Worm (Caenorhabditis elegans): Measurements from ENCODE around the gene rad-50.
A peak's percentile ranks its signal among the peaks of the same experiment; 100 is the strongest.

rad-50 gene

ce11 chrV:12244980-12245742 is at the start of gene rad-50, which contains the start of the genes T04H1.13 and slfl-5:
TSS of gene rad-50 (plus strand) at chrV:12245646.
TSS of gene T04H1.13 (minus strand) at chrV:12245030.
TSS of gene slfl-5 (minus strand) at chrV:12245044.
- no peak for TF ChIP-seq nhr-2 (tag; optimal IDR thresholded peaks at IDR 0.05)
- TF ChIP-seq unc-39 (tag; optimal IDR thresholded peaks at IDR 0.05): no peak
- TF ChIP-seq mls-2 (tag; optimal IDR thresholded peaks at IDR 0.05): no peak
- TF ChIP-seq elt-1 (tag; optimal IDR thresholded peaks at IDR 0.05; ENCODE audit: borderline replicate concordance, insufficient read depth): no peak
- TF ChIP-seq ztf-11 (tag; optimal IDR thresholded peaks at IDR 0.05): no peak
- TF ChIP-seq nhr-12 (tag; optimal IDR thresholded peaks at IDR 0.05): no peak
- TF ChIP-seq bed-3 (GFP tag; optimal IDR thresholded peaks at IDR 0.05): no peak
- TF ChIP-seq nhr-76 (tag; optimal IDR thresholded peaks at IDR 0.05): no peak
- no peak for TF ChIP-seq mab-5 (tag; optimal IDR thresholded peaks at IDR 0.05)
- TF ChIP-seq tbx-8 (GFP tag; optimal IDR thresholded peaks at IDR 0.05): no peak
- TF ChIP-seq snpc-4 (tag; optimal IDR thresholded peaks at IDR 0.05): no peak
- TF ChIP-seq lin-13 (tag; optimal IDR thresholded peaks at IDR 0.05): no peak
- no peak for TF ChIP-seq lin-32 (GFP tag; optimal IDR thresholded peaks at IDR 0.05)
- TF ChIP-seq flh-1 (GFP tag; optimal IDR thresholded peaks at IDR 0.05): no peak
- TF ChIP-seq drap-1 (GFP tag; optimal IDR thresholded peaks at IDR 0.05): no peak

DNA sequence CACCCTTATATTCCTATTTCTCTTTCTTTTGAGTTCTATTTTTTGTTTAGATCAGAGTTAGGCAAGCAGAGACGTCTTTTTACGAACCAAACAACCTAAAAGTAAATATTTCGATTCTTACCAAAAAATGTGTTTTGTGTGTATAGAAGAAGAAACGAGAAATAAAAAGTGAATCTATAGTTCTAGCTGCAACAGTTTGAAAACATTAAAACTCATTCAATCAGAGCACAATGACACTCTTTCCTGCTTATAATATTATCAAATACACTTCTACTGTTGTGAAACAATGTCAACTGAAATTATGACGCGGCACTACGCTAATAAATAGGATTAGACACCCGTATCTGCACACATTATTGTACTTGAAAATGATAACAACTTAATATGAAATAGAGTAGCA is 49.6 kb upstream of the rad-50 start, which contains the start of gene ZK836.3:
ZK836.3 (minus strand) TSS at position 101 of the 400 bp plus-strand sequence.
- TF ChIP-seq ceh-83 (GFP tag; optimal IDR thresholded peaks at IDR 0.05) (no peak), bed-3 (GFP tag; optimal IDR thresholded peaks at IDR 0.05) (no peak), M03D4.4 (tag; optimal IDR thresholded peaks at IDR 0.05) (no peak), hlh-1 (tag; optimal IDR thresholded peaks at IDR 0.05) (no peak)

DNA sequence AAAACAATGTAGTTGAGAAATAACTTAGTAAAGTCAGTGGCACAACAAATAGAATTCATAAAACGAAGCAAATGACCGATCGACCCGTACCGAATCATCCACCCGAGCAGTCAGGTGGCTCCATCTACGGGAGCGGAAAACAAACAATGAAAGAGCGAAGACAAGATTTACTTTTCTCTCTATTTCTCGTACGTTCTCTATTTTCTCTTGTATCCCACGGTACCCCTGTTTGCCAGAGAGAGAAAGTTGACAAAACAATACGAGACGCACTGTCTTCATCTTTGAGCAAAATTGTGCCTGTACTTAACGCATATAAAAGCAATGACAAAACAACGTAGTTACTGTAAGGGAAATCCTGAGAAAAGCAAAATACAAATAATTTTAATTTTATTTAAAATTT is 48.8 kb upstream of the rad-50 start:
- TF ChIP-seq mep-1 (tag; optimal IDR thresholded peaks at IDR 0.05) (no peak), pha-4 (tag; optimal IDR thresholded peaks at IDR 0.05) (peak; percentile 59)

ce11 chrV:12197748-12198147 is 47.7 kb upstream of the rad-50 start:
- TF ChIP-seq zip-8 (tag; optimal IDR thresholded peaks at IDR 0.05) (no peak), drap-1 (GFP tag; optimal IDR thresholded peaks at IDR 0.05) (no peak), nhr-237 (tag; optimal IDR thresholded peaks at IDR 0.05) (no peak), lin-13 (tag; optimal IDR thresholded peaks at IDR 0.05) (no peak), bed-3 (GFP tag; optimal IDR thresholded peaks at IDR 0.05) (no peak), ces-1 (GFP tag; optimal IDR thresholded peaks at IDR 0.05) (no peak), nhr-28 (tag; optimal IDR thresholded peaks at IDR 0.05) (no peak), tbx-8 (GFP tag; optimal IDR thresholded peaks at IDR 0.05) (no peak), snpc-4 (tag; optimal IDR thresholded peaks at IDR 0.05) (no peak), pha-4 (tag; optimal IDR thresholded peaks at IDR 0.05) (no peak), elt-3 (tag; optimal IDR thresholded peaks at IDR 0.05) (no peak)

- TF ChIP-seq ztf-11 (tag; optimal IDR thresholded peaks at IDR 0.05): no peak
- no peak for TF ChIP-seq unc-62 (GFP tag; optimal IDR thresholded peaks at IDR 0.05)
- TF ChIP-seq sem-2 (GFP tag; optimal IDR thresholded peaks at IDR 0.05): no peak
- TF ChIP-seq lsy-2 (tag; optimal IDR thresholded peaks at IDR 0.05): no peak
- TF ChIP-seq M03D4.4 (tag; optimal IDR thresholded peaks at IDR 0.05): no peak
- no peak for TF ChIP-seq ces-1 (GFP tag; optimal IDR thresholded peaks at IDR 0.05)
- TF ChIP-seq elt-1 (tag; optimal IDR thresholded peaks at IDR 0.05; ENCODE audit: borderline replicate concordance, insufficient read depth): peak; percentile 58
- TF ChIP-seq nhr-2 (tag; optimal IDR thresholded peaks at IDR 0.05): no peak
Measured at ce11 chrV:12198545-12198944, 46.9 kb upstream of the rad-50 start, which contains the start of gene lon-3. TSS of gene lon-3 (minus strand) at chrV:12198645.

ce11 chrV:12199474-12199873 is 46.0 kb upstream of the rad-50 start:
- peak; percentile 17 for TF ChIP-seq ham-2 (GFP tag; optimal IDR thresholded peaks at IDR 0.05)
- TF ChIP-seq elt-1 (tag; optimal IDR thresholded peaks at IDR 0.05; ENCODE audit: borderline replicate concordance, insufficient read depth): peak; percentile 0
- TF ChIP-seq elt-3 (tag; optimal IDR thresholded peaks at IDR 0.05): no peak
- no peak for TF ChIP-seq ceh-39 (tag; optimal IDR thresholded peaks at IDR 0.05)
